Worm (Caenorhabditis elegans): Measurements from ENCODE around the gene sec-3.

- no peak for TF ChIP-seq lsy-2 (tag; optimal IDR thresholded peaks at IDR 0.05)
- TF ChIP-seq unc-86 (tag; optimal IDR thresholded peaks at IDR 0.05) = no peak
- no peak for TF ChIP-seq snpc-4 (tag; optimal IDR thresholded peaks at IDR 0.05)
- TF ChIP-seq nhr-11 (tag; optimal IDR thresholded peaks at IDR 0.05) = no peak
- no peak for TF ChIP-seq alr-1 (tag; optimal IDR thresholded peaks at IDR 0.05; ENCODE audit: borderline replicate concordance)
- no peak for TF ChIP-seq zip-4 (GFP tag; optimal IDR thresholded peaks at IDR 0.05)
- no peak for TF ChIP-seq nhr-77 (tag; optimal IDR thresholded peaks at IDR 0.05)
- no peak for TF ChIP-seq fkh-10 (GFP tag; optimal IDR thresholded peaks at IDR 0.05)
- no peak for TF ChIP-seq nhr-90 (tag; optimal IDR thresholded peaks at IDR 0.05; ENCODE audit: poor library complexity)
- no peak for TF ChIP-seq xbp-1 (tag; optimal IDR thresholded peaks at IDR 0.05)
These were observed 52.4 kb downstream of the sec-3 start for ce11 chrX:3047224-3047623.
